Fruit fly (Drosophila melanogaster) whole organism, wandering third instar larva: ENCODE results near the gene AP-2alpha.

Source experiments
- Dfd ChIP-seq: fragments of >200 bp; optimal IDR thresholded peaks from 2 replicates; lab custom pipeline; 2017; ENCODE audit warnings: missing biosample characterization, missing genetic modification characterization
- Dif ChIP-seq: fragments of 200-275, 200-300 bp; sonication (Bioruptor generic); optimal IDR thresholded peaks from 2 replicates; lab custom pipeline; 2018; ENCODE audit warnings: missing biosample characterization, missing genetic modification characterization; ENCODE audit not compliant: partially characterized antibody
- GATAd ChIP-seq: sonication (Bioruptor generic); optimal IDR thresholded peaks from 2 replicates; lab custom pipeline; 2016; ENCODE audit warnings: missing biosample characterization, missing genetic modification characterization
- Jra ChIP-seq: sonication (Bioruptor generic); optimal IDR thresholded peaks from 2 replicates; lab custom pipeline; 2016; ENCODE audit warnings: missing biosample characterization, missing genetic modification characterization
- OdsH ChIP-seq: fragments of 200-800 bp; sonication (Bioruptor generic); optimal IDR thresholded peaks from 2 replicates; lab custom pipeline; 2016; ENCODE audit warnings: missing biosample characterization, mild to moderate bottlenecking, missing genetic modification characterization
- Rel ChIP-seq, 2 experiments: fragments of 200-800 bp; sonication (Bioruptor generic) in 1 of 2; optimal IDR thresholded peaks; 2 replicates in 1 of 2; 3 replicates in 1 of 2; lab custom pipeline; 2016 to 2019; ENCODE audit warnings: mild to moderate bottlenecking in 2 of 2, missing biosample characterization in 2 of 2, missing genetic modification characterization in 2 of 2, moderate library complexity in 1 of 2
- foxo ChIP-seq, 2 experiments: fragments of 200-800 bp; sonication (Bioruptor generic); optimal IDR thresholded peaks; 2 replicates in 1 of 2; 3 replicates in 1 of 2; lab custom pipeline; 2016 to 2017; ENCODE audit warnings: missing biosample characterization in 2 of 2, missing genetic modification characterization in 2 of 2
- h ChIP-seq: fragments of 200-800 bp; sonication (Bioruptor generic); optimal IDR thresholded peaks from 3 replicates; lab custom pipeline; 2016; ENCODE audit warnings: missing biosample characterization, mild to moderate bottlenecking, missing genetic modification characterization
- lola ChIP-seq: fragments of >200 bp; optimal IDR thresholded peaks from 2 replicates; lab custom pipeline; 2017; ENCODE audit warnings: missing biosample characterization, missing genetic modification characterization
- pan ChIP-seq: fragments of >200 bp; optimal IDR thresholded peaks from 2 replicates; lab custom pipeline; 2017
- psq ChIP-seq: fragments of 200-800 bp; sonication (Bioruptor generic); optimal IDR thresholded peaks from 3 replicates; lab custom pipeline; 2017; ENCODE audit warnings: missing biosample characterization, mild to moderate bottlenecking, missing genetic modification characterization, moderate library complexity
- rgr ChIP-seq: fragments of 200-800 bp; sonication (Bioruptor generic); optimal IDR thresholded peaks from 3 replicates; lab custom pipeline; 2016; ENCODE audit warnings: missing biosample characterization, mild to moderate bottlenecking, missing genetic modification characterization
- woc ChIP-seq: sonication (Bioruptor generic); optimal IDR thresholded peaks from 2 replicates; lab custom pipeline; 2016; ENCODE audit warnings: missing biosample characterization, mild to moderate bottlenecking, missing genetic modification characterization

DNA sequence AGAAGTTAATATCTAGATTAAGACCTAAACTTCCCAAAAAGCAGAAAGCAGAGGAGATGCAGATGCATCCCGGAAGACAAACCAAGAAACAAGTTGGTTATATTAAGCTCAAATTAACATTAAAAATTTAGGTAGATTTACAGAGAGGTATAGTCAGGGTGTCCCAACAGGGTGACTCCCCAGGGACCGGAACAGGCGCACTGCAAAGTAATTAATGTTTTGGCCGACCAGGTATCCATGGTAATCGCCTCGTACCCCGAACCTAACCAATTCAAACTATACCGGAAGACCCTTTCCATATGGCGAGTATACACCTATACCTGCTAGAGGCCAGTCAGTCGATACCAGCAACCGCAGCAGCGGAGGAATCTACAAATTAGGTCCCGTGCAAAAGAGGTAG is 8.0 kb upstream of the AP-2alpha start, which contains the start of gene BBS8:
- TF ChIP-seq psq (GFP tag; lab: Kevin White, UChicago) (no peak), pan (lab: Kevin White, UChicago) (no peak), h (GFP tag; lab: Kevin White, UChicago) (no peak), rgr (GFP tag; lab: Kevin White, UChicago) (no peak), foxo (GFP tag; optimal IDR thresholded peaks at IDR 0.05; lab: Kevin White, UChicago) (no peak), Rel (GFP tag; optimal IDR thresholded peaks at IDR 0.05; lab: Kevin White, UChicago) (no peak), Rel (tag; optimal IDR thresholded peaks at IDR 0.05; lab: Kevin White, UChicago) (no peak), GATAd (GFP tag; lab: Kevin White, UChicago) (no peak), lola (GFP tag; lab: Kevin White, UChicago) (no peak), woc (GFP tag; lab: Kevin White, UChicago) (no peak), Dfd (GFP tag; lab: Kevin White, UChicago) (no peak), Dif (GFP tag; lab: Kevin White, UChicago) (no peak), Jra (no peak), OdsH (no peak)
